Fruit fly (Drosophila melanogaster) whole organism, embryonic: ENCODE measurements around the gene CG42798.

Experiments
- Aef1 ChIP-seq: fragments of 200-800 bp; sonication (Bioruptor generic); IDR thresholded peaks from 3 replicates; pipeline ENCODE4 v1.3.6; 2022; ENCODE audit warnings: missing biosample characterization, missing genetic modification characterization
- B-H2 ChIP-seq: fragments of 200-800 bp; sonication (Bioruptor generic); optimal IDR thresholded peaks from 2 replicates; lab custom pipeline; 2018; ENCODE audit warnings: missing biosample characterization, mild to moderate bottlenecking, missing genetic modification characterization
- CG10147 ChIP-seq: fragments of 200-800 bp; sonication (Bioruptor generic); optimal IDR thresholded peaks from 2 replicates; lab custom pipeline; 2019; ENCODE audit warnings: missing biosample characterization, mild to moderate bottlenecking, missing genetic modification characterization, moderate library complexity
- CG10274 ChIP-seq: fragments of 200-800 bp; sonication (Bioruptor generic); optimal IDR thresholded peaks from 3 replicates; lab custom pipeline; 2017; ENCODE audit warnings: missing biosample characterization, mild to moderate bottlenecking, missing genetic modification characterization
- CG12391 ChIP-seq: fragments of 200-800 bp; sonication (Bioruptor generic); optimal IDR thresholded peaks from 3 replicates; lab custom pipeline; 2018; ENCODE audit warnings: missing biosample characterization, mild to moderate bottlenecking, missing genetic modification characterization, moderate library complexity
- CG15269 ChIP-seq: fragments of 200-800 bp; sonication (Bioruptor generic); optimal IDR thresholded peaks from 2 replicates; lab custom pipeline; 2018; ENCODE audit warnings: missing biosample characterization, mild to moderate bottlenecking, missing genetic modification characterization, moderate library complexity
- CG17385 ChIP-seq: fragments of 200-800 bp; sonication (Bioruptor generic); optimal IDR thresholded peaks from 3 replicates; lab custom pipeline; 2018; ENCODE audit warnings: missing biosample characterization, mild to moderate bottlenecking, missing genetic modification characterization
- CG18011 ChIP-seq: fragments of 200-800 bp; sonication (Bioruptor generic); optimal IDR thresholded peaks from 2 replicates; lab custom pipeline; 2017; ENCODE audit warnings: missing biosample characterization, missing genetic modification characterization, mild to moderate bottlenecking, moderate library complexity, missing genotype
- CG2202 ChIP-seq: fragments of 200-800 bp; sonication (Bioruptor generic); optimal IDR thresholded peaks from 2 replicates; lab custom pipeline; 2018; ENCODE audit warnings: missing biosample characterization, mild to moderate bottlenecking, missing genetic modification characterization
- CG30403 ChIP-seq: fragments of 200-800 bp; sonication (Bioruptor generic); optimal IDR thresholded peaks from 3 replicates; lab custom pipeline; 2016; ENCODE audit warnings: missing biosample characterization, missing genetic modification characterization
- CG32772 ChIP-seq: fragments of 200-800 bp; sonication (Bioruptor generic); IDR thresholded peaks from 2 replicates; pipeline ENCODE4 v1.3.6; 2022; ENCODE audit warnings: missing biosample characterization, missing genetic modification characterization
- CG3726 ChIP-seq: fragments of 200-800 bp; sonication (Bioruptor generic); IDR thresholded peaks from 3 replicates; pipeline ENCODE4, ENCODE4 v1.3.6; 2022; ENCODE audit warnings: missing biosample characterization, missing genetic modification characterization
- CG4854 ChIP-seq: fragments of 200-800 bp; sonication (Bioruptor generic); optimal IDR thresholded peaks from 2 replicates; lab custom pipeline; 2016; ENCODE audit warnings: missing biosample characterization, missing genetic modification characterization, inconsistent platforms
- CG7372 ChIP-seq: fragments of 200-800 bp; sonication (Bioruptor generic); IDR thresholded peaks from 2 replicates; pipeline ENCODE4 v1.3.6; 2022; ENCODE audit warnings: missing biosample characterization, missing genetic modification characterization
- CG8359 ChIP-seq: fragments of 200-800 bp; sonication (Bioruptor generic); optimal IDR thresholded peaks from 2 replicates; lab custom pipeline; 2017; ENCODE audit warnings: missing biosample characterization, mild to moderate bottlenecking, missing genetic modification characterization, borderline replicate concordance
- CG8944 ChIP-seq: fragments of 200-800 bp; sonication (Bioruptor generic); optimal IDR thresholded peaks from 3 replicates; lab custom pipeline; 2016; ENCODE audit warnings: missing biosample characterization, missing genetic modification characterization
- D19B ChIP-seq: fragments of 200-800 bp; sonication (Bioruptor generic); optimal IDR thresholded peaks from 2 replicates; lab custom pipeline; 2017; ENCODE audit warnings: missing biosample characterization, mild to moderate bottlenecking, missing genetic modification characterization
- Dip3 ChIP-seq: fragments of 200-800 bp; sonication (Bioruptor generic); optimal IDR thresholded peaks from 3 replicates; lab custom pipeline; 2016; ENCODE audit warnings: missing biosample characterization, missing genetic modification characterization
- Dll ChIP-seq: fragments of 200-800 bp; sonication (Bioruptor generic); IDR thresholded peaks from 4 replicates; pipeline ENCODE4 v1.3.6; 2022; ENCODE audit warnings: missing biosample characterization, missing genetic modification characterization; ENCODE audit not compliant: partially characterized antibody
- Elba2 ChIP-seq: fragments of 200-800 bp; sonication (Bioruptor generic); optimal IDR thresholded peaks from 3 replicates; lab custom pipeline; 2016; ENCODE audit warnings: missing biosample characterization, missing genetic modification characterization
- HLH3B ChIP-seq: fragments of 200-800 bp; sonication (Bioruptor generic); IDR thresholded peaks from 2 replicates; pipeline ENCODE4 v1.3.6; 2022; ENCODE audit warnings: missing biosample characterization, missing genetic modification characterization
- Hsf ChIP-seq: fragments of 200-800 bp; sonication (Bioruptor generic); optimal IDR thresholded peaks from 3 replicates; lab custom pipeline; 2016; ENCODE audit warnings: missing biosample characterization, missing genetic modification characterization
- Meics ChIP-seq: fragments of 200-800 bp; sonication (Bioruptor generic); optimal IDR thresholded peaks from 2 replicates; lab custom pipeline; 2017; ENCODE audit warnings: missing biosample characterization, mild to moderate bottlenecking, missing genetic modification characterization
- Mes4 ChIP-seq: fragments of 200-800 bp; sonication (Bioruptor generic); optimal IDR thresholded peaks from 2 replicates; lab custom pipeline; 2016; ENCODE audit warnings: missing biosample characterization, missing genetic modification characterization
- Pdp1 ChIP-seq, 2 experiments: fragments of 200-800 bp; sonication (Bioruptor generic); optimal IDR thresholded peaks; 3 replicates each; lab custom pipeline; 2016; ENCODE audit warnings: missing biosample characterization in 2 of 2, missing genetic modification characterization in 2 of 2, mild to moderate bottlenecking in 1 of 2, moderate library complexity in 1 of 2
- Ptx1 ChIP-seq: fragments of 200-800 bp; sonication (Bioruptor generic); IDR thresholded peaks from 2 replicates; pipeline ENCODE4 v1.3.6; 2022; ENCODE audit warnings: missing biosample characterization, missing genetic modification characterization
- Sin3A ChIP-seq: fragments of >200 bp; optimal IDR thresholded peaks from 2 replicates; lab custom pipeline; 2018
- Sox102F ChIP-seq: fragments of 200-800 bp; sonication (Bioruptor generic); optimal IDR thresholded peaks from 2 replicates; lab custom pipeline; 2018; ENCODE audit warnings: missing biosample characterization, mild to moderate bottlenecking, missing genetic modification characterization, moderate library complexity
- Sry-δ ChIP-seq: fragments of 200-800 bp; sonication (Bioruptor generic); optimal IDR thresholded peaks from 2 replicates; lab custom pipeline; 2016; ENCODE audit warnings: missing biosample characterization, missing genetic modification characterization
- TFAM ChIP-seq: fragments of 200-800 bp; sonication (Bioruptor generic); optimal IDR thresholded peaks from 2 replicates; lab custom pipeline; 2017; ENCODE audit warnings: missing biosample characterization, missing genetic modification characterization, inconsistent platforms
- az2 ChIP-seq: fragments of 200-800 bp; sonication (Bioruptor generic); optimal IDR thresholded peaks from 3 replicates; lab custom pipeline; 2016; ENCODE audit warnings: missing biosample characterization, missing genetic modification characterization
- cas ChIP-seq: fragments of 200-800 bp; sonication (Bioruptor generic); IDR thresholded peaks from 2 replicates; pipeline ENCODE4 v1.3.6; 2022; ENCODE audit warnings: missing biosample characterization, missing genetic modification characterization
- cg ChIP-seq: fragments of 200-800 bp; sonication (Bioruptor generic); optimal IDR thresholded peaks from 3 replicates; lab custom pipeline; 2019; ENCODE audit warnings: missing biosample characterization, mild to moderate bottlenecking, missing genetic modification characterization, moderate library complexity
- chm ChIP-seq: fragments of 200-800 bp; sonication (Bioruptor generic); IDR thresholded peaks from 2 replicates; pipeline ENCODE4 v1.3.6; 2022; ENCODE audit warnings: missing biosample characterization, missing genetic modification characterization
- croc ChIP-seq: fragments of 200-800 bp; sonication (Bioruptor generic); conservative IDR thresholded peaks from 3 replicates; pipeline ENCODE4 v1.3.6; 2022; ENCODE audit warnings: missing biosample characterization, missing genetic modification characterization
- disco-r ChIP-seq: fragments of 200-800 bp; sonication (Bioruptor generic); optimal IDR thresholded peaks from 2 replicates; lab custom pipeline; 2016; ENCODE audit warnings: missing biosample characterization, missing genetic modification characterization
- ewg ChIP-seq: fragments of 200-800 bp; sonication (Bioruptor generic); optimal IDR thresholded peaks from 3 replicates; lab custom pipeline; 2017; ENCODE audit warnings: mild to moderate bottlenecking, missing biosample characterization, missing genetic modification reagents, missing genetic modification characterization
- gcm ChIP-seq: fragments of 200-800 bp; sonication (Bioruptor generic); optimal IDR thresholded peaks from 2 replicates; lab custom pipeline; 2019; ENCODE audit warnings: missing biosample characterization, mild to moderate bottlenecking, missing genetic modification characterization, moderate library complexity
- gem ChIP-seq: fragments of 200-800 bp; sonication (Bioruptor generic); optimal IDR thresholded peaks from 2 replicates; lab custom pipeline; 2019; ENCODE audit warnings: missing biosample characterization, mild to moderate bottlenecking, missing genetic modification characterization, moderate library complexity
- lbe ChIP-seq: fragments of 200-800 bp; sonication (Bioruptor generic); optimal IDR thresholded peaks from 2 replicates; lab custom pipeline; 2016; ENCODE audit warnings: missing biosample characterization, mild to moderate bottlenecking, missing genetic modification characterization
- lmd ChIP-seq: fragments of 200-800 bp; sonication (Bioruptor generic); IDR thresholded peaks from 2 replicates; pipeline ENCODE4 v1.3.6; 2022; ENCODE audit warnings: missing biosample characterization, missing genetic modification characterization
- nmo ChIP-seq: fragments of 200-800 bp; sonication (Bioruptor generic); optimal IDR thresholded peaks from 2 replicates; lab custom pipeline; 2018; ENCODE audit warnings: missing biosample characterization, mild to moderate bottlenecking, missing genetic modification characterization, moderate library complexity
- odd ChIP-seq: fragments of 200-800 bp; sonication (Bioruptor generic); optimal IDR thresholded peaks from 2 replicates; lab custom pipeline; 2017; ENCODE audit warnings: missing biosample characterization, mild to moderate bottlenecking, missing genetic modification characterization
- pan ChIP-seq, 4 experiments: fragments of >200 bp in 3 of 4; fragments of 200-800 bp in 1 of 4; sonication (Bioruptor generic) in 1 of 4; optimal IDR thresholded peaks in 3 of 4; IDR thresholded peaks in 1 of 4; 2 replicates each; pipeline versions ENCODE4 v1.3.6 to Lab custom; 2017 to 2022; ENCODE audit warnings: missing biosample characterization in 2 of 4, missing genetic modification characterization in 2 of 4, mixed read lengths in 1 of 4
- sens-2 ChIP-seq: fragments of 200-800 bp; sonication (Bioruptor generic); IDR thresholded peaks from 2 replicates; pipeline ENCODE4 v1.3.6; 2022; ENCODE audit warnings: missing biosample characterization, missing genetic modification characterization
- tin ChIP-seq: fragments of 200-800 bp; sonication (Bioruptor generic); optimal IDR thresholded peaks from 3 replicates; lab custom pipeline; 2016; ENCODE audit warnings: missing biosample characterization, missing genetic modification characterization
- unpg ChIP-seq: fragments of 200-800 bp; sonication (Bioruptor generic); optimal IDR thresholded peaks from 3 replicates; lab custom pipeline; 2018; ENCODE audit warnings: missing biosample characterization, mild to moderate bottlenecking, missing genetic modification characterization, moderate library complexity
- vnd ChIP-seq: fragments of 200-800 bp; sonication (Bioruptor generic); IDR thresholded peaks from 3 replicates; pipeline ENCODE4 v1.3.6; 2022; ENCODE audit warnings: missing biosample characterization, missing genetic modification characterization; ENCODE audit not compliant: partially characterized antibody
- wor ChIP-seq: fragments of 200-800 bp; sonication (Bioruptor generic); IDR thresholded peaks from 2 replicates; pipeline ENCODE4 v1.3.6; 2022; ENCODE audit warnings: missing biosample characterization, missing genetic modification characterization

CG42798 gene

dm6 chr3R:17391313-17391845 lies 15.1 kb upstream of the CG42798 start, which contains the start of the genes Brf and sds22 (continued):
- TF ChIP-seq az2 (GFP tag; lab: Kevin White, UChicago) (peak; percentile 96), pan (optimal IDR thresholded peaks at IDR 0.05; lab: Kevin White, UChicago) (no peak), pan (GFP tag; optimal IDR thresholded peaks at IDR 0.05 in 1 of 2, IDR thresholded peaks at IDR 0.05 in 1 of 2) (peak in 1 of 2 experiments; percentile 93), Dip3 (GFP tag; lab: Kevin White, UChicago) (peak; percentile 97), CG17385 (GFP tag; lab: Kevin White, UChicago) (peak; percentile 99), vnd (peak; percentile 74), Sry-δ (GFP tag; lab: Kevin White, UChicago) (peak; percentile 95), tin (GFP tag; lab: Kevin White, UChicago) (peak; percentile 98), croc (peak; percentile 93), CG4854 (GFP tag; lab: Kevin White, UChicago) (peak; percentile 94), disco-r (peak; percentile 90), cg (no peak), Pdp1 (GFP tag; optimal IDR thresholded peaks at IDR 0.05; lab: Kevin White, UChicago) (peak; percentile 95 to 97), lmd (GFP tag; lab: Robert Waterston, UW) (peak; percentile 95), sens-2 (GFP tag; lab: Robert Waterston, UW) (peak; percentile 87; the same call in 1 of the 2 replicates), CG18011 (GFP tag; lab: Kevin White, UChicago) (peak; percentile 84), odd (peak; percentile 88), Sox102F (GFP tag; lab: Kevin White, UChicago) (peak; percentile 95), Dll (GFP tag; lab: Robert Waterston, UW) (peak; percentile 89), HLH3B (GFP tag; lab: Robert Waterston, UW) (peak; percentile 94), wor (GFP tag; lab: Robert Waterston, UW) (peak; percentile 83; the same call in 1 of the 2 replicates), TFAM (GFP tag; lab: Kevin White, UChicago) (peak; percentile 67), CG2202 (peak; percentile 88), CG8359 (GFP tag; lab: Kevin White, UChicago) (peak; percentile 80), CG10274 (peak; percentile 81), cas (GFP tag; lab: Robert Waterston, UW) (peak; percentile 67), nmo (GFP tag; lab: Kevin White, UChicago) (peak; percentile 98), Hsf (GFP tag; lab: Kevin White, UChicago) (peak; percentile 98), CG10147 (GFP tag; lab: Kevin White, UChicago) (peak; percentile 96), Sin3A (lab: Kevin White, UChicago) (peak; percentile 39), Mes4 (GFP tag; lab: Kevin White, UChicago) (peak; percentile 87), CG12391 (tag; lab: Kevin White, UChicago) (peak; percentile 98), D19B (GFP tag; lab: Kevin White, UChicago) (peak; percentile 87), ewg (GFP tag; lab: Kevin White, UChicago) (peak; percentile 87), Ptx1 (GFP tag; lab: Robert Waterston, UW) (peak; percentile 96), CG8944 (GFP tag; lab: Kevin White, UChicago) (peak; percentile 97), lbe (peak; percentile 93), CG32772 (GFP tag; lab: Robert Waterston, UW) (peak; percentile 93), Meics (GFP tag; lab: Kevin White, UChicago) (peak; percentile 94), CG3726 (GFP tag; lab: Robert Waterston, UW) (peak; percentile 75; the same call in 2 of the 3 replicates), gcm (peak; percentile 90), Elba2 (peak; percentile 97), Aef1 (peak; percentile 94), gem (tag; lab: Kevin White, UChicago) (peak; percentile 98), CG30403 (peak; percentile 98), CG7372 (GFP tag; lab: Robert Waterston, UW) (peak; percentile 92), chm (peak; percentile 73), CG15269 (tag; lab: Kevin White, UChicago) (peak; percentile 95), B-H2 (GFP tag; lab: Kevin White, UChicago) (peak; percentile 97), unpg (GFP tag; lab: Kevin White, UChicago) (peak; percentile 96)
